Fruit fly (Drosophila melanogaster) whole organism, embryonic: Measurements from ENCODE around the gene dbr.

ENCODE experiments used
- Awh ChIP-seq: fragments of 200-800 bp; sonication (Bioruptor generic); IDR thresholded peaks from 2 replicates; pipeline ENCODE4, ENCODE4 v1.3.6; 2022; ENCODE audit warnings: missing biosample characterization, missing genetic modification characterization
- B-H2 ChIP-seq: fragments of 200-800 bp; sonication (Bioruptor generic); optimal IDR thresholded peaks from 2 replicates; lab custom pipeline; 2018; ENCODE audit warnings: missing biosample characterization, mild to moderate bottlenecking, missing genetic modification characterization
- C15 ChIP-seq: fragments of 200-800 bp; sonication (Bioruptor generic); IDR thresholded peaks from 3 replicates; pipeline ENCODE4 v1.3.6; 2022; ENCODE audit warnings: missing biosample characterization, missing genetic modification characterization
- CG10543 ChIP-seq: fragments of 200-800 bp; sonication (Bioruptor generic); optimal IDR thresholded peaks from 3 replicates; lab custom pipeline; 2017; ENCODE audit warnings: missing biosample characterization, mild to moderate bottlenecking, missing genetic modification characterization, moderate library complexity
- CG1233 ChIP-seq: fragments of 200-800 bp; sonication (Bioruptor generic); optimal IDR thresholded peaks from 4 replicates; lab custom pipeline; 2018; ENCODE audit warnings: missing biosample characterization, mild to moderate bottlenecking, missing genetic modification characterization
- CG13123 ChIP-seq: fragments of 200-800 bp; sonication (Bioruptor generic); optimal IDR thresholded peaks from 2 replicates; lab custom pipeline; 2016; ENCODE audit warnings: missing biosample characterization, missing genetic modification characterization
- CG13296 ChIP-seq: fragments of 200-800 bp; sonication (Bioruptor generic); optimal IDR thresholded peaks from 3 replicates; lab custom pipeline; 2018; ENCODE audit warnings: missing biosample characterization, mild to moderate bottlenecking, missing genetic modification characterization
- CG13894 ChIP-seq: fragments of 200-800 bp; sonication (Bioruptor generic); optimal IDR thresholded peaks from 3 replicates; lab custom pipeline; 2018; ENCODE audit warnings: missing biosample characterization, mild to moderate bottlenecking, missing genetic modification characterization, moderate library complexity
- CG15073 ChIP-seq: fragments of 200-800 bp; sonication (Bioruptor generic); optimal IDR thresholded peaks from 2 replicates; lab custom pipeline; 2016; ENCODE audit warnings: missing biosample characterization, missing genetic modification characterization
- CG16779 ChIP-seq: fragments of 200-800 bp; sonication (Bioruptor generic); IDR thresholded peaks from 2 replicates; pipeline ENCODE4 v1.3.6; 2022; ENCODE audit warnings: missing biosample characterization, missing genetic modification characterization
- CG17359 ChIP-seq: fragments of 200-800 bp; sonication (Bioruptor generic); optimal IDR thresholded peaks from 3 replicates; lab custom pipeline; 2018; ENCODE audit warnings: missing biosample characterization, mild to moderate bottlenecking, missing genetic modification characterization, moderate library complexity
- CG17802 ChIP-seq: fragments of 200-800 bp; sonication (Bioruptor generic); optimal IDR thresholded peaks from 2 replicates; lab custom pipeline; 2018; ENCODE audit warnings: missing biosample characterization, mild to moderate bottlenecking, missing genetic modification characterization, moderate library complexity
- CG18262 ChIP-seq: fragments of 200-800 bp; optimal IDR thresholded peaks from 3 replicates; lab custom pipeline; 2019; ENCODE audit warnings: missing biosample characterization, mild to moderate bottlenecking, missing genetic modification characterization, moderate library complexity
- CG31388 ChIP-seq: fragments of 200-800 bp; sonication (Bioruptor generic); optimal IDR thresholded peaks from 2 replicates; lab custom pipeline; 2016; ENCODE audit warnings: missing biosample characterization, missing genetic modification characterization
- CG3995 ChIP-seq: fragments of 200-800 bp; sonication (Bioruptor generic); optimal IDR thresholded peaks from 3 replicates; lab custom pipeline; 2016; ENCODE audit warnings: missing biosample characterization, missing genetic modification characterization
- CG6683 ChIP-seq: fragments of 200-800 bp; sonication (Bioruptor generic); optimal IDR thresholded peaks from 2 replicates; lab custom pipeline; 2017; ENCODE audit warnings: missing biosample characterization, mild to moderate bottlenecking, missing genetic modification characterization, missing genetic modification reagents
- CG6813 ChIP-seq: fragments of 200-800 bp; sonication (Bioruptor generic); optimal IDR thresholded peaks from 2 replicates; lab custom pipeline; 2017; ENCODE audit warnings: missing biosample characterization, missing genetic modification characterization, mild to moderate bottlenecking, moderate library complexity, missing genetic modification reagents
- CG7786 ChIP-seq: fragments of 200-800 bp; sonication (Bioruptor generic); optimal IDR thresholded peaks from 2 replicates; lab custom pipeline; 2016; ENCODE audit warnings: missing biosample characterization, missing genetic modification characterization
- CG8478 ChIP-seq: fragments of >200 bp; optimal IDR thresholded peaks from 2 replicates; lab custom pipeline; 2018
- CG9437 ChIP-seq: fragments of 200-800 bp; sonication (Bioruptor generic); optimal IDR thresholded peaks from 2 replicates; lab custom pipeline; 2018; ENCODE audit warnings: missing biosample characterization, mild to moderate bottlenecking, missing genetic modification characterization
- CoRest ChIP-seq: fragments of 200-800 bp; sonication (Bioruptor generic); optimal IDR thresholded peaks from 3 replicates; lab custom pipeline; 2018; ENCODE audit warnings: missing biosample characterization, mild to moderate bottlenecking, missing genetic modification characterization, moderate library complexity
- Dek ChIP-seq: fragments of 200-800 bp; sonication (Bioruptor generic); optimal IDR thresholded peaks from 3 replicates; lab custom pipeline; 2019; ENCODE audit warnings: missing biosample characterization, mild to moderate bottlenecking, missing genetic modification characterization, moderate library complexity
- E2f1 ChIP-seq: fragments of 200-800 bp; sonication (Bioruptor generic); IDR thresholded peaks from 2 replicates; pipeline ENCODE4 v1.3.6; 2022; ENCODE audit warnings: missing biosample characterization, missing genetic modification characterization
- H2.0 ChIP-seq: fragments of 200-800 bp; sonication (Bioruptor generic); IDR thresholded peaks from 2 replicates; pipeline ENCODE4 v1.3.6; 2022; ENCODE audit warnings: missing biosample characterization, missing genetic modification characterization
- HmgD ChIP-seq: fragments of 200-800 bp; sonication (Bioruptor generic); optimal IDR thresholded peaks from 3 replicates; lab custom pipeline; 2016; ENCODE audit warnings: missing biosample characterization, missing genetic modification characterization
- Mad ChIP-seq: fragments of 200-800 bp; sonication (Bioruptor generic); optimal IDR thresholded peaks from 2 replicates; lab custom pipeline; 2016; ENCODE audit warnings: missing biosample characterization, missing genetic modification characterization
- Myb ChIP-seq: fragments of 200-800 bp; sonication (Bioruptor generic); optimal IDR thresholded peaks from 2 replicates; lab custom pipeline; 2016; ENCODE audit warnings: missing biosample characterization, missing genetic modification characterization
- Oli ChIP-seq: fragments of 200-800 bp; sonication (Bioruptor generic); optimal IDR thresholded peaks from 2 replicates; lab custom pipeline; 2018; ENCODE audit warnings: missing biosample characterization, mild to moderate bottlenecking, missing genetic modification characterization, moderate library complexity
- Opbp ChIP-seq: fragments of 200-800 bp; sonication (Bioruptor generic); IDR thresholded peaks from 3 replicates; pipeline ENCODE4 v1.3.6; 2022; ENCODE audit warnings: missing biosample characterization, missing genetic modification characterization; ENCODE audit not compliant: partially characterized antibody
- PHDP ChIP-seq: fragments of 200-800 bp; sonication (Bioruptor generic); optimal IDR thresholded peaks from 3 replicates; lab custom pipeline; 2018; ENCODE audit warnings: missing biosample characterization, mild to moderate bottlenecking, missing genetic modification characterization, moderate library complexity
- Ravus ChIP-seq: fragments of 200-800 bp; sonication (Bioruptor generic); IDR thresholded peaks from 2 replicates; pipeline ENCODE4 v1.3.6; 2022; ENCODE audit warnings: missing biosample characterization, missing genetic modification characterization
- Usf ChIP-seq: fragments of 200-800 bp; sonication (Bioruptor generic); optimal IDR thresholded peaks from 2 replicates; lab custom pipeline; 2017; ENCODE audit warnings: missing genotype, missing biosample characterization, missing genetic modification characterization
- Vsx1 ChIP-seq: fragments of 200-800 bp; sonication (Bioruptor generic); optimal IDR thresholded peaks from 2 replicates; lab custom pipeline; 2017; ENCODE audit warnings: missing biosample characterization, mild to moderate bottlenecking, missing genetic modification characterization, missing genetic modification reagents
- ab ChIP-seq: fragments of 200-800 bp; sonication (Bioruptor generic); optimal IDR thresholded peaks from 2 replicates; lab custom pipeline; 2016; ENCODE audit warnings: missing biosample characterization, missing genetic modification characterization
- ac ChIP-seq: fragments of 200-800 bp; sonication (Bioruptor generic); optimal IDR thresholded peaks from 3 replicates; lab custom pipeline; 2017; ENCODE audit warnings: missing biosample characterization, mild to moderate bottlenecking, missing genetic modification characterization
- btn ChIP-seq: fragments of 200-800 bp; sonication (Bioruptor generic); optimal IDR thresholded peaks from 2 replicates; lab custom pipeline; 2016; ENCODE audit warnings: missing biosample characterization, missing genetic modification characterization
- cg ChIP-seq: fragments of 200-800 bp; sonication (Bioruptor generic); optimal IDR thresholded peaks from 3 replicates; lab custom pipeline; 2019; ENCODE audit warnings: missing biosample characterization, mild to moderate bottlenecking, missing genetic modification characterization, moderate library complexity
- dmrt99B ChIP-seq: fragments of 200-800 bp; sonication (Bioruptor generic); optimal IDR thresholded peaks from 2 replicates; lab custom pipeline; 2018; ENCODE audit warnings: missing biosample characterization, mild to moderate bottlenecking, missing genetic modification characterization, moderate library complexity
- ewg ChIP-seq: fragments of 200-800 bp; sonication (Bioruptor generic); optimal IDR thresholded peaks from 3 replicates; lab custom pipeline; 2017; ENCODE audit warnings: mild to moderate bottlenecking, missing biosample characterization, missing genetic modification reagents, missing genetic modification characterization
- gro ChIP-seq: fragments of 200-800 bp; sonication (Bioruptor generic); optimal IDR thresholded peaks from 2 replicates; lab custom pipeline; 2016; ENCODE audit warnings: missing biosample characterization, missing genetic modification characterization
- gsb ChIP-seq: fragments of 200-800 bp; sonication (Bioruptor generic); IDR thresholded peaks from 2 replicates; pipeline ENCODE4 v1.3.6; 2022; ENCODE audit warnings: missing biosample characterization, missing genetic modification characterization
- kni ChIP-seq: fragments of 200-800 bp; sonication (Bioruptor generic); optimal IDR thresholded peaks from 3 replicates; lab custom pipeline; 2017; ENCODE audit warnings: mild to moderate bottlenecking, missing biosample characterization, missing genetic modification reagents, missing genetic modification characterization
- onecut ChIP-seq: fragments of 200-800 bp; sonication (Bioruptor generic); IDR thresholded peaks from 2 replicates; pipeline ENCODE4 v1.3.6; 2022; ENCODE audit warnings: missing biosample characterization, missing genetic modification characterization
- p53 ChIP-seq: fragments of 200-800 bp; sonication (Bioruptor generic); optimal IDR thresholded peaks from 2 replicates; lab custom pipeline; 2016; ENCODE audit warnings: missing biosample characterization, missing genetic modification characterization
- pb ChIP-seq: fragments of 200-800 bp; sonication (Bioruptor generic); optimal IDR thresholded peaks from 3 replicates; lab custom pipeline; 2016; ENCODE audit warnings: missing biosample characterization, missing genetic modification characterization
- repo ChIP-seq: fragments of 200-800 bp; sonication (Bioruptor generic); optimal IDR thresholded peaks from 2 replicates; lab custom pipeline; 2016; ENCODE audit warnings: missing biosample characterization, missing genetic modification characterization
- schlank ChIP-seq: fragments of 200-800 bp; sonication (Bioruptor generic); optimal IDR thresholded peaks from 2 replicates; lab custom pipeline; 2018; ENCODE audit warnings: missing biosample characterization, mild to moderate bottlenecking, missing genetic modification characterization
- tgo ChIP-seq: fragments of 200-800 bp; sonication (Bioruptor generic); IDR thresholded peaks from 3 replicates; pipeline ENCODE4 v1.3.6; 2022; ENCODE audit warnings: missing biosample characterization, missing genetic modification characterization
- vfl ChIP-seq: fragments of 200-800 bp; sonication (Bioruptor generic); optimal IDR thresholded peaks from 2 replicates; lab custom pipeline; 2016; ENCODE audit warnings: missing biosample characterization, missing genetic modification characterization
- vnd ChIP-seq: fragments of 200-800 bp; sonication (Bioruptor generic); IDR thresholded peaks from 3 replicates; pipeline ENCODE4 v1.3.6; 2022; ENCODE audit warnings: missing biosample characterization, missing genetic modification characterization; ENCODE audit not compliant: partially characterized antibody
- zen ChIP-seq: fragments of 200-800 bp; sonication (Bioruptor generic); optimal IDR thresholded peaks from 3 replicates; lab custom pipeline; 2018; ENCODE audit warnings: missing biosample characterization, mild to moderate bottlenecking, missing genetic modification characterization, moderate library complexity
- zfh1 ChIP-seq: fragments of 200-800 bp; sonication (Bioruptor generic); IDR thresholded peaks from 3 replicates; pipeline ENCODE4 v1.3.6; 2022; ENCODE audit warnings: missing biosample characterization, missing genetic modification characterization

The dbr gene

dm6 chr2L:117750-118149 lies 51.5 kb downstream of the dbr start (continued):
- TF ChIP-seq ab = no peak
- TF ChIP-seq gro (GFP tag; lab: Kevin White, UChicago) = no peak
- no peak for TF ChIP-seq Usf (GFP tag; lab: Kevin White, UChicago)
- TF ChIP-seq Ravus = no peak
- no peak for TF ChIP-seq ewg (GFP tag; lab: Kevin White, UChicago)
- TF ChIP-seq E2f1 = peak; percentile 38; the same call in 1 of the 2 replicates
- TF ChIP-seq Mad (GFP tag; lab: Kevin White, UChicago) = no peak
- TF ChIP-seq kni = peak; percentile 75
- 0 out of 3 replicates have a peak, but pooled peaks have one; percentile 23 for TF ChIP-seq zfh1
- TF ChIP-seq B-H2 (GFP tag; lab: Kevin White, UChicago) = no peak
- TF ChIP-seq CG6813 (GFP tag; lab: Kevin White, UChicago) = peak; percentile 44
- TF ChIP-seq CG9437 (GFP tag; lab: Kevin White, UChicago) = no peak
- no peak for TF ChIP-seq cg (GFP tag; lab: Kevin White, UChicago)
- peak; percentile 43 for TF ChIP-seq CG1233 (GFP tag; lab: Kevin White, UChicago)
- TF ChIP-seq CG13894 = peak; percentile 17
- no peak for TF ChIP-seq Oli (tag; lab: Kevin White, UChicago)
- no peak for TF ChIP-seq ac (GFP tag; lab: Kevin White, UChicago)
- peak; percentile 18 for TF ChIP-seq btn (GFP tag; lab: Kevin White, UChicago)
- no peak for TF ChIP-seq CG15073 (GFP tag; lab: Kevin White, UChicago)
- TF ChIP-seq CG13296 (GFP tag; lab: Kevin White, UChicago) = peak; percentile 67
- TF ChIP-seq H2.0 = no peak
- TF ChIP-seq Awh (GFP tag; lab: Robert Waterston, UW) = peak; percentile 49; the same call in 1 of the 2 replicates
- TF ChIP-seq Dek (tag; lab: Kevin White, UChicago) = no peak
- peak; percentile 61 for TF ChIP-seq CG17359
- TF ChIP-seq zen (tag; lab: Kevin White, UChicago) = no peak
- TF ChIP-seq vfl = no peak
- no peak for TF ChIP-seq Myb (GFP tag; lab: Kevin White, UChicago)
- TF ChIP-seq onecut (GFP tag; lab: Robert Waterston, UW) = peak; percentile 31; the same call in 1 of the 2 replicates
- TF ChIP-seq HmgD (GFP tag; lab: Kevin White, UChicago) = no peak
- TF ChIP-seq CG8478 = no peak
- TF ChIP-seq repo (GFP tag; lab: Kevin White, UChicago) = no peak
- TF ChIP-seq tgo (GFP tag; lab: Robert Waterston, UW) = no peak
- TF ChIP-seq vnd = no peak
- no peak for TF ChIP-seq pb (GFP tag; lab: Kevin White, UChicago)
- peak; percentile 27 for TF ChIP-seq PHDP (tag; lab: Kevin White, UChicago)
- TF ChIP-seq p53 (GFP tag; lab: Kevin White, UChicago) = no peak
- no peak for TF ChIP-seq CoRest (tag; lab: Kevin White, UChicago)
- TF ChIP-seq CG13123 (GFP tag; lab: Kevin White, UChicago) = peak; percentile 6
- peak; percentile 37 for TF ChIP-seq schlank (tag; lab: Kevin White, UChicago)
- TF ChIP-seq CG16779 (GFP tag; lab: Robert Waterston, UW) = no peak
- TF ChIP-seq CG17802 = no peak
- no peak for TF ChIP-seq CG31388 (GFP tag; lab: Kevin White, UChicago)
- TF ChIP-seq CG10543 (GFP tag; lab: Kevin White, UChicago) = peak; percentile 38
- peak; percentile 49 for TF ChIP-seq CG6683 (GFP tag; lab: Kevin White, UChicago)
- TF ChIP-seq dmrt99B = no peak
- TF ChIP-seq Vsx1 (GFP tag; lab: Kevin White, UChicago) = no peak
- TF ChIP-seq CG18262 (tag; lab: Kevin White, UChicago) = no peak
- no peak for TF ChIP-seq C15 (GFP tag; lab: Robert Waterston, UW)
- TF ChIP-seq CG7786 = no peak
- TF ChIP-seq gsb = 0 out of 2 replicates have a peak, but pooled peaks have one; percentile 10
- TF ChIP-seq CG3995 (GFP tag; lab: Kevin White, UChicago) = no peak
- no peak for TF ChIP-seq Opbp (GFP tag; lab: Robert Waterston, UW)
